Worm (Caenorhabditis elegans) whole organism, L2 larva: ENCODE data around the gene gcsh-1.

Experiments used
- C34F6.9 ChIP-seq: fragments of 150-350 bp; optimal IDR thresholded peaks from 2 replicates; lab custom pipeline; 2014; ENCODE audit warnings: missing biosample characterization, missing genetic modification characterization
- F13H6.1 ChIP-seq: sonication (generic microtip); optimal IDR thresholded peaks from 2 replicates; lab custom pipeline; 2016; ENCODE audit warnings: missing genetic modification characterization, missing compliant biosample characterization
- Y55F3AM.14 ChIP-seq: fragments of 200-800 bp; sonication (Bioruptor generic); optimal IDR thresholded peaks from 2 replicates; lab custom pipeline; 2018; ENCODE audit warnings: mild to moderate bottlenecking, missing genetic modification characterization, missing compliant biosample characterization
- alr-1 ChIP-seq: fragments of 150-350 bp; optimal IDR thresholded peaks from 2 replicates; lab custom pipeline; 2014; ENCODE audit warnings: missing biosample characterization, missing genetic modification characterization
- aly-2 ChIP-seq: fragments of 150-350 bp; optimal IDR thresholded peaks from 2 replicates; lab custom pipeline; 2014; ENCODE audit warnings: missing biosample characterization, missing genetic modification characterization
- ama-1 ChIP-seq: fragments of 150-350 bp; optimal IDR thresholded peaks from 2 replicates; lab custom pipeline; 2018; ENCODE audit warnings: inconsistent platforms
- blmp-1 ChIP-seq: sonication (generic microtip); optimal IDR thresholded peaks from 2 replicates; lab custom pipeline; 2017; ENCODE audit warnings: missing genetic modification characterization, mild to moderate bottlenecking, missing compliant biosample characterization, antibody characterized with exemption, moderate library complexity; ENCODE audit not compliant: insufficient read depth
- ceh-16 ChIP-seq: fragments of 150-350 bp; optimal IDR thresholded peaks from 2 replicates; lab custom pipeline; 2014; ENCODE audit warnings: missing biosample characterization, missing genetic modification characterization
- ceh-82 ChIP-seq: fragments of 150-350 bp; optimal IDR thresholded peaks from 2 replicates; lab custom pipeline; 2014; ENCODE audit warnings: missing biosample characterization, missing genetic modification characterization
- dmd-4 ChIP-seq: sonication (generic microtip); optimal IDR thresholded peaks from 2 replicates; lab custom pipeline; 2017; ENCODE audit warnings: missing biosample characterization, missing genetic modification characterization
- egl-27 ChIP-seq: sonication (generic microtip); optimal IDR thresholded peaks from 3 replicates; lab custom pipeline; 2017; ENCODE audit warnings: missing biosample characterization, missing genetic modification reagents, missing genetic modification characterization
- elt-3 ChIP-seq: sonication (generic microtip); optimal IDR thresholded peaks from 2 replicates; lab custom pipeline; 2017; ENCODE audit warnings: missing biosample characterization, missing genetic modification characterization
- fos-1 ChIP-seq: fragments of 150-350 bp; optimal IDR thresholded peaks from 2 replicates; lab custom pipeline; 2014; ENCODE audit warnings: missing biosample characterization, missing genetic modification characterization
- gmeb-1 ChIP-seq: fragments of 150-350 bp; optimal IDR thresholded peaks from 2 replicates; lab custom pipeline; 2014; ENCODE audit warnings: missing biosample characterization, missing genetic modification characterization
- lin-11 ChIP-seq: fragments of 150-350 bp; sonication (generic microtip); optimal IDR thresholded peaks from 2 replicates; lab custom pipeline; 2014; ENCODE audit warnings: missing biosample characterization, missing genetic modification characterization, inconsistent platforms, mixed read lengths
- lin-39 ChIP-seq: fragments of 150-350 bp; optimal IDR thresholded peaks from 2 replicates; lab custom pipeline; 2014; ENCODE audit warnings: missing biosample characterization, missing genetic modification reagents, missing genetic modification characterization
- lsy-2 ChIP-seq, 2 experiments: fragments of 150-350 bp in 1 of 2; sonication (generic microtip) in 1 of 2; optimal IDR thresholded peaks; 2 replicates each; lab custom pipeline; 2014 to 2017; ENCODE audit warnings: missing biosample characterization in 2 of 2, missing genetic modification characterization in 2 of 2
- mab-5 ChIP-seq: fragments of 150-350 bp; optimal IDR thresholded peaks from 2 replicates; lab custom pipeline; 2014; ENCODE audit warnings: missing biosample characterization, missing genetic modification characterization
- mbf-1 ChIP-seq: sonication (generic microtip); optimal IDR thresholded peaks from 2 replicates; lab custom pipeline; 2017; ENCODE audit warnings: missing biosample characterization, missing genetic modification characterization
- mdl-1 ChIP-seq, 2 experiments: fragments of 150-350 bp in 1 of 2; sonication (generic microtip) in 1 of 2; optimal IDR thresholded peaks; 2 replicates each; lab custom pipeline; 2017; ENCODE audit warnings: missing biosample characterization in 2 of 2, missing genetic modification characterization in 2 of 2
- nhr-10 ChIP-seq: sonication (generic microtip); optimal IDR thresholded peaks from 2 replicates; lab custom pipeline; 2017; ENCODE audit warnings: missing biosample characterization, missing genetic modification characterization
- nhr-11 ChIP-seq: fragments of 150-350 bp; optimal IDR thresholded peaks from 2 replicates; lab custom pipeline; 2014; ENCODE audit warnings: missing biosample characterization, missing genetic modification characterization
- nhr-12 ChIP-seq: fragments of 150-350 bp; optimal IDR thresholded peaks from 2 replicates; lab custom pipeline; 2014; ENCODE audit warnings: missing biosample characterization, missing genetic modification characterization
- nhr-129 ChIP-seq: fragments of 150-350 bp; optimal IDR thresholded peaks from 2 replicates; lab custom pipeline; 2014; ENCODE audit warnings: missing biosample characterization, missing genetic modification characterization
- nhr-21 ChIP-seq: fragments of 150-350 bp; optimal IDR thresholded peaks from 2 replicates; lab custom pipeline; 2014; ENCODE audit warnings: missing biosample characterization, missing genetic modification characterization
- nhr-23 ChIP-seq: fragments of 150-350 bp; optimal IDR thresholded peaks from 2 replicates; lab custom pipeline; 2014; ENCODE audit warnings: missing biosample characterization, missing genetic modification reagents, missing genetic modification characterization
- nhr-25 ChIP-seq: fragments of 150-350 bp; sonication (generic microtip); optimal IDR thresholded peaks from 3 replicates; lab custom pipeline; 2014; ENCODE audit warnings: missing biosample characterization, missing genetic modification characterization
- nhr-6 ChIP-seq: fragments of 150-350 bp; optimal IDR thresholded peaks from 2 replicates; lab custom pipeline; 2014; ENCODE audit warnings: missing biosample characterization, missing genetic modification characterization
- peb-1 ChIP-seq: fragments of 150-350 bp; optimal IDR thresholded peaks from 2 replicates; lab custom pipeline; 2014; ENCODE audit warnings: missing biosample characterization, missing genetic modification characterization
- skn-1 ChIP-seq: sonication (generic microtip); optimal IDR thresholded peaks from 2 replicates; lab custom pipeline; 2017; ENCODE audit warnings: missing biosample characterization, missing genetic modification characterization
- sma-3 ChIP-seq: sonication (generic microtip); optimal IDR thresholded peaks from 2 replicates; lab custom pipeline; 2016; ENCODE audit warnings: missing genetic modification reagents, missing genetic modification characterization, missing compliant biosample characterization
- sma-9 ChIP-seq, 2 experiments: fragments of 150-350 bp in 1 of 2; sonication (generic microtip) in 1 of 2; optimal IDR thresholded peaks; 2 replicates each; lab custom pipeline; 2014 to 2016; ENCODE audit warnings: missing genetic modification characterization in 2 of 2, mild to moderate bottlenecking in 1 of 2, missing biosample characterization in 1 of 2, missing compliant biosample characterization in 1 of 2, missing genetic modification reagents in 1 of 2, moderate library complexity in 1 of 2
- unc-39 ChIP-seq: fragments of 150-350 bp; optimal IDR thresholded peaks from 2 replicates; lab custom pipeline; 2014; ENCODE audit warnings: missing biosample characterization, missing genetic modification characterization
- unc-55 ChIP-seq: fragments of 150-350 bp; sonication (generic microtip); optimal IDR thresholded peaks from 3 replicates; lab custom pipeline; 2014; ENCODE audit warnings: missing biosample characterization, missing genetic modification reagents, missing genetic modification characterization
- unc-62 ChIP-seq: fragments of 150-350 bp; optimal IDR thresholded peaks from 2 replicates; lab custom pipeline; 2014; ENCODE audit warnings: missing biosample characterization, missing genetic modification reagents, missing genetic modification characterization
- zag-1 ChIP-seq: fragments of 150-350 bp; optimal IDR thresholded peaks from 2 replicates; lab custom pipeline; 2014; ENCODE audit warnings: missing biosample characterization, missing genetic modification characterization
- ztf-1 ChIP-seq: fragments of 200-800 bp; sonication (Bioruptor generic); conservative IDR thresholded peaks from 2 replicates; pipeline ENCODE4 v1.3.6; 2022; ENCODE audit warnings: missing genetic modification characterization, missing compliant biosample characterization
- ztf-11 ChIP-seq: sonication (generic microtip); optimal IDR thresholded peaks from 2 replicates; lab custom pipeline; 2017; ENCODE audit warnings: missing biosample characterization, missing genetic modification characterization
- ztf-4 ChIP-seq: fragments of 150-350 bp; optimal IDR thresholded peaks from 2 replicates; lab custom pipeline; 2014; ENCODE audit warnings: missing biosample characterization, missing genetic modification characterization

The gcsh-1 gene

DNA sequence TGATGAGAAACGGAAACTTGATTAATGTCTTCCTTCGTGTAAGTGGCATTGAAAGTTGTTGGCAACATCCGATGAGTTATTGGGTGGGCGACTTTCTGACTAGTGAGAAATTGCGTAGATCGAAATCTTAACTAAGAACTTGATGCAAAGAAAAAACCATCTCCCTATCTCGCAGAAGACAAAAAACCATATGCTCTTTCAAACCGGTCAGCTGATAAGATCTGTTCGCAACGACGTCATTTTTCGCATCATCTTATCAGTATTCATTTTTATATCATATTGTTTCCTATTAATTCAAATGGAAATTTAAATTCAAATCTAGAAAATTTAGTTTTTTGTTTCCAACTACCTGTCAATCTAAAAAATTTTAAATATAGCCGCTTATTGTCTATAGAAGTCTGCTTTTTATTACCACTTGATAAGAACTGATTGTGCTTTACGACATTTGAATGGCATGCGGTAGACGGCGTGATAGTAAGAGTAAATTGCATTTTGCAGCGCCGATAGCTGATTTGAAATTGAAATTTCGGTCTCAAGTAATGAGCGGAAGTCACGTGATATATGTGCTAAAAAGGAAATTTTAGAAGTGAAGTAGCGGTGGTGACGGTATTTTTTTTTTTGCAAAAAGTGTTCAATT is 14.3 kb downstream of the gcsh-1 start:
- TF ChIP-seq ztf-11: no peak
- no peak for TF ChIP-seq lin-39 (tag; lab: Kevin White, UChicago)
- peak; percentile 73 for TF ChIP-seq sma-9 (GFP tag; optimal IDR thresholded peaks at IDR 0.05; lab: Kevin White, UChicago)
- TF ChIP-seq sma-9 (tag; optimal IDR thresholded peaks at IDR 0.05; lab: Kevin White, UChicago): no peak
- peak; percentile 32 for TF ChIP-seq nhr-129 (tag; lab: Kevin White, UChicago)
- no peak for TF ChIP-seq nhr-12
- no peak for TF ChIP-seq nhr-11 (tag; lab: Kevin White, UChicago)
- TF ChIP-seq nhr-23: no peak
- peak; percentile 71 for TF ChIP-seq blmp-1 (tag; lab: Kevin White, UChicago)
- no peak for TF ChIP-seq nhr-6 (tag; lab: Kevin White, UChicago)
- TF ChIP-seq unc-55 (GFP tag; lab: Kevin White, UChicago): no peak
- no peak for TF ChIP-seq ceh-82 (tag; lab: Kevin White, UChicago)
- TF ChIP-seq C34F6.9 (tag; lab: Kevin White, UChicago): no peak
- TF ChIP-seq nhr-25 (tag; lab: Kevin White, UChicago): peak; percentile 87
- no peak for TF ChIP-seq mdl-1 (tag; optimal IDR thresholded peaks at IDR 0.05; lab: Kevin White, UChicago)
- no peak for TF ChIP-seq mab-5 (tag; lab: Kevin White, UChicago)
- TF ChIP-seq egl-27: no peak
- peak; percentile 28 for TF ChIP-seq gmeb-1 (tag; lab: Kevin White, UChicago)
- peak; percentile 96 for TF ChIP-seq ceh-16 (tag; lab: Kevin White, UChicago)
- TF ChIP-seq unc-62: no peak
- TF ChIP-seq ama-1 (lab: Kevin White, UChicago): no peak
- no peak for TF ChIP-seq mbf-1 (tag; lab: Kevin White, UChicago)
- TF ChIP-seq nhr-21 (tag; lab: Kevin White, UChicago): no peak
- no peak for TF ChIP-seq dmd-4 (tag; lab: Kevin White, UChicago)
- TF ChIP-seq lin-11 (tag; lab: Kevin White, UChicago): no peak
- TF ChIP-seq alr-1 (tag; lab: Kevin White, UChicago): no peak
- TF ChIP-seq fos-1 (tag; lab: Kevin White, UChicago): peak; percentile 62
- TF ChIP-seq ztf-1 (GFP tag; lab: Robert Waterston, UW): no peak
- no peak for TF ChIP-seq zag-1 (tag; lab: Kevin White, UChicago)
- TF ChIP-seq ztf-4 (tag; lab: Kevin White, UChicago): no peak
- peak; percentile 20 for TF ChIP-seq sma-3
- TF ChIP-seq F13H6.1 (tag; lab: Kevin White, UChicago): no peak
- TF ChIP-seq peb-1 (tag; lab: Kevin White, UChicago): no peak
- TF ChIP-seq elt-3: no peak
- TF ChIP-seq nhr-10 (tag; lab: Kevin White, UChicago): no peak
- TF ChIP-seq, all 48 proteins: peak for 8

DNA sequence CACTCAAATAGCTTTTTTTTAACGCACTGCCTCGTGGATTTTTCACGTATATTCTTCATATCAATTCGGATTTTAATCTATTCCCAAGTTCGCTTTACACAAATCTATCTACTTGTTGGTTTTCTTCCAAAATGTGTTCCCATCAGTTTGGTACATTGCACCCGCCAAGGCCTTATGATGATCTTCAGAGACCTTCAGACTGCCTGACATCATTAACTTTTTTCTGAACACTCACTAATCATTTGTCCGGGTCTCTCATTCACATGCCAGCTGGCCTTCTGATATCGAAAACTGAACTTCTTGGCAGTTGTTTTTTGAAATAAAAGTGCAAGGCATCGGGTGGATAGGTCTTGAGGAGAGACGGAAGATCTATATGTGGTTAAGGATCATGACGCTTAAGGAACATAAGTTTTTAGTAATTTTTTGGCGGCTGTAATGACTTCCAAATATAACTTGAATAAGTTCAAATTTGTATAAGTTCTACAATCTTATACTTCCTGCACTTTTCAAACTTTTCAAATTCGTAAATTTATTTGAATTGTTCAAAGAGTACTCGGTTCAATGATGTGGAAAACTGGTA is 15.0 kb downstream of the gcsh-1 start:
- TF ChIP-seq C34F6.9 (tag; lab: Kevin White, UChicago) (no peak), sma-9 (GFP tag; optimal IDR thresholded peaks at IDR 0.05; lab: Kevin White, UChicago) (peak; percentile 57), sma-9 (tag; optimal IDR thresholded peaks at IDR 0.05; lab: Kevin White, UChicago) (no peak)

DNA sequence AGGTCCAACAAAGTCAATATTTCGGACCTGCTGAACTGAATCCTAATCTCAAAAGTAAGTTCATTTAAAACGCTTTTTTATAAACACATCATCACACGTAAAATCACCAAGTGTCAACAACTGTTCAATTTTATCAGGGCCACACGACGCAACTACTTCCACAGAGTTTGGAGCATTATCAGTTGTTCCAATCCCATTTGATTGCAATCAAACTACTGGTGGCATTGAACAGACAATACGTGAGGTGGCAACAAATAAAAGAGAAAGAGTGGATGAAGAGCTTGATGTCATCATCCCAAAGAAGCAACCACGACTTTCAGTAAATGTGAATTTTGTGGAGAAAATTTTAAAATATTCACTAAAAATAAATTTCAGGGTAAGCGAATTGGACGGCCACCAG is 18.3 kb downstream of the gcsh-1 start:
- TF ChIP-seq mbf-1 (tag; lab: Kevin White, UChicago) (no peak), unc-55 (GFP tag; lab: Kevin White, UChicago) (no peak), sma-3 (no peak), egl-27 (no peak), nhr-11 (tag; lab: Kevin White, UChicago) (no peak), nhr-25 (tag; lab: Kevin White, UChicago) (no peak), skn-1 (tag; lab: Kevin White, UChicago) (no peak), peb-1 (tag; lab: Kevin White, UChicago) (no peak), lin-39 (tag; lab: Kevin White, UChicago) (no peak), Y55F3AM.14 (GFP tag; lab: Kevin White, UChicago) (no peak), sma-9 (GFP tag; optimal IDR thresholded peaks at IDR 0.05; lab: Kevin White, UChicago) (peak; percentile 49), sma-9 (tag; optimal IDR thresholded peaks at IDR 0.05; lab: Kevin White, UChicago) (no peak), elt-3 (no peak), ceh-82 (tag; lab: Kevin White, UChicago) (no peak), unc-39 (tag; lab: Kevin White, UChicago) (no peak), lsy-2 (tag; optimal IDR thresholded peaks at IDR 0.05; lab: Kevin White, UChicago) (peak in 1 of 2 experiments; percentile 35), blmp-1 (tag; lab: Kevin White, UChicago) (no peak), dmd-4 (tag; lab: Kevin White, UChicago) (no peak), nhr-129 (tag; lab: Kevin White, UChicago) (peak; percentile 20), nhr-6 (tag; lab: Kevin White, UChicago) (no peak), F13H6.1 (tag; lab: Kevin White, UChicago) (no peak), aly-2 (no peak)
